Fruit fly (Drosophila melanogaster) whole organism, pupa: ENCODE measurements around the gene Hs6st.

Experiments used
- CG10348 ChIP-seq: fragments of 200-800 bp; sonication (Bioruptor generic); IDR thresholded peaks from 2 replicates; pipeline ENCODE4 v1.3.6; 2022; ENCODE audit warnings: missing biosample characterization, missing genetic modification characterization
- CG12605 ChIP-seq: fragments of 200-800 bp; sonication (Bioruptor generic); IDR thresholded peaks from 2 replicates; pipeline ENCODE4 v1.3.6; 2022; ENCODE audit warnings: missing biosample characterization, missing genetic modification characterization
- CG13204 ChIP-seq: fragments of 200-800 bp; sonication (Bioruptor generic); optimal IDR thresholded peaks from 2 replicates; lab custom pipeline; 2018; ENCODE audit warnings: missing biosample characterization, mild to moderate bottlenecking, missing genetic modification characterization, moderate library complexity
- CG14655 ChIP-seq: fragments of 200-800 bp; sonication (Bioruptor generic); optimal IDR thresholded peaks from 3 replicates; lab custom pipeline; 2017; ENCODE audit warnings: mild to moderate bottlenecking, missing biosample characterization, missing genetic modification reagents, missing genetic modification characterization
- CG15710 ChIP-seq: fragments of 200-800 bp; sonication (Bioruptor generic); optimal IDR thresholded peaks from 2 replicates; lab custom pipeline; 2018; ENCODE audit warnings: missing biosample characterization, mild to moderate bottlenecking, missing genetic modification characterization, moderate library complexity
- CG32121 ChIP-seq: fragments of 200-800 bp; sonication (Bioruptor generic); IDR thresholded peaks from 2 replicates; pipeline ENCODE4 v1.3.6; 2022; ENCODE audit warnings: missing biosample characterization, missing genetic modification characterization
- CG9948 ChIP-seq: fragments of 200-800 bp; sonication (Bioruptor generic); optimal IDR thresholded peaks from 2 replicates; lab custom pipeline; 2018; ENCODE audit warnings: missing biosample characterization, mild to moderate bottlenecking, missing genetic modification characterization, moderate library complexity
- D1 ChIP-seq: fragments of 200-800 bp; sonication (Bioruptor generic); optimal IDR thresholded peaks from 2 replicates; lab custom pipeline; 2018; ENCODE audit warnings: missing biosample characterization, mild to moderate bottlenecking, missing genetic modification characterization, moderate library complexity
- EcR ChIP-seq: fragments of 200-800 bp; sonication (Bioruptor generic); optimal IDR thresholded peaks from 3 replicates; lab custom pipeline; 2019; ENCODE audit warnings: missing biosample characterization, missing genetic modification characterization, mild to moderate bottlenecking, moderate library complexity, missing genetic modification reagents
- Pif1A ChIP-seq: fragments of 200-800 bp; sonication (Bioruptor generic); optimal IDR thresholded peaks from 3 replicates; lab custom pipeline; 2016; ENCODE audit warnings: missing biosample characterization, missing genetic modification characterization
- Pif1B ChIP-seq: fragments of 200-800 bp; sonication (Bioruptor generic); optimal IDR thresholded peaks from 3 replicates; lab custom pipeline; 2016; ENCODE audit warnings: missing biosample characterization, missing genetic modification characterization
- Snoo ChIP-seq: fragments of 200-800 bp; sonication (Bioruptor generic); optimal IDR thresholded peaks from 3 replicates; lab custom pipeline; 2017; ENCODE audit warnings: missing biosample characterization, mild to moderate bottlenecking, missing genetic modification characterization, inconsistent platforms
- fd96Ca ChIP-seq: fragments of 200-800 bp; sonication (Bioruptor generic); IDR thresholded peaks from 3 replicates; pipeline ENCODE4 v1.3.6; 2022; ENCODE audit warnings: missing biosample characterization, missing genetic modification characterization
- rn ChIP-seq: fragments of 200-800 bp; sonication (Bioruptor generic); IDR thresholded peaks from 2 replicates; pipeline ENCODE4 v1.3.6; 2022; ENCODE audit warnings: missing biosample characterization, missing genetic modification characterization

dm6 chr3R:19968695-19969094 lies 39.6 kb downstream of the Hs6st start:
- no peak for TF ChIP-seq CG32121
- TF ChIP-seq CG9948 (tag; lab: Kevin White, UChicago) = no peak
- TF ChIP-seq rn (GFP tag; lab: Robert Waterston, UW) = no peak
- TF ChIP-seq Pif1B (GFP tag; lab: Kevin White, UChicago) = no peak
- TF ChIP-seq D1 (tag; lab: Kevin White, UChicago) = no peak
- TF ChIP-seq Pif1A (GFP tag; lab: Kevin White, UChicago) = no peak
- no peak for TF ChIP-seq CG10348 (GFP tag; lab: Robert Waterston, UW)
- TF ChIP-seq EcR (GFP tag; lab: Kevin White, UChicago) = no peak
- TF ChIP-seq CG13204 (GFP tag; lab: Kevin White, UChicago) = no peak
- no peak for TF ChIP-seq Snoo (tag; lab: Kevin White, UChicago)
- no peak for TF ChIP-seq CG12605 (GFP tag; lab: Robert Waterston, UW)
- TF ChIP-seq fd96Ca (GFP tag; lab: Robert Waterston, UW) = no peak
- TF ChIP-seq CG15710 = no peak
- TF ChIP-seq CG14655 (GFP tag; lab: Kevin White, UChicago) = no peak
